Worm (Caenorhabditis elegans) whole organism, mixed stage, embryonic: Measurements from ENCODE around the gene glb-17.
"Not testable (repeated sequence)": the region's sequence is repeated elsewhere in the genome, so short reads cannot be mapped to it uniquely, and the experiment has no call there.

ENCODE experiments used
- M03D4.4 ChIP-seq: sonication (generic microtip); optimal IDR thresholded peaks from 2 replicates; lab custom pipeline; 2017; ENCODE audit warnings: mild to moderate bottlenecking, missing genetic modification characterization, missing compliant biosample characterization
- bed-3 ChIP-seq: fragments of 200-800 bp; sonication (Bioruptor generic); optimal IDR thresholded peaks from 3 replicates; lab custom pipeline; 2018; ENCODE audit warnings: mild to moderate bottlenecking, missing genetic modification characterization, moderate library complexity, missing compliant biosample characterization
- blmp-1 ChIP-seq: fragments of 150-350 bp; optimal IDR thresholded peaks from 2 replicates; lab custom pipeline; 2014; ENCODE audit warnings: missing biosample characterization, missing genetic modification characterization
- ceh-39 ChIP-seq: fragments of 150-350 bp; optimal IDR thresholded peaks from 2 replicates; lab custom pipeline; 2014; ENCODE audit warnings: missing biosample characterization, missing genetic modification characterization
- ceh-43 ChIP-seq: fragments of 200-800 bp; sonication (Bioruptor generic); optimal IDR thresholded peaks from 2 replicates; lab custom pipeline; 2018; ENCODE audit warnings: mild to moderate bottlenecking, missing genetic modification characterization, moderate library complexity, missing compliant biosample characterization
- ceh-83 ChIP-seq: fragments of 200-800 bp; sonication (Bioruptor generic); optimal IDR thresholded peaks from 2 replicates; lab custom pipeline; 2018; ENCODE audit warnings: mild to moderate bottlenecking, missing genetic modification characterization, missing compliant biosample characterization
- ces-1 ChIP-seq: fragments of 150-350 bp; optimal IDR thresholded peaks from 2 replicates; lab custom pipeline; 2014; ENCODE audit warnings: missing biosample characterization, missing genetic modification reagents, missing genetic modification characterization
- cnd-1 ChIP-seq: fragments of 200-800 bp; sonication (Bioruptor generic); optimal IDR thresholded peaks from 2 replicates; lab custom pipeline; 2018; ENCODE audit warnings: mild to moderate bottlenecking, missing genetic modification characterization, missing compliant biosample characterization
- drap-1 ChIP-seq: fragments of 200-800 bp; sonication (Bioruptor generic); optimal IDR thresholded peaks from 3 replicates; lab custom pipeline; 2018; ENCODE audit warnings: mild to moderate bottlenecking, missing genetic modification characterization, missing compliant biosample characterization
- elt-1 ChIP-seq: sonication (generic microtip); optimal IDR thresholded peaks from 2 replicates; lab custom pipeline; 2017; ENCODE audit warnings: missing genetic modification characterization, mild to moderate bottlenecking, missing compliant biosample characterization, antibody characterized with exemption, moderate library complexity, borderline replicate concordance; ENCODE audit not compliant: insufficient read depth
- elt-3 ChIP-seq: fragments of 150-350 bp; optimal IDR thresholded peaks from 2 replicates; lab custom pipeline; 2014; ENCODE audit warnings: missing biosample characterization, missing genetic modification characterization
- flh-1 ChIP-seq: fragments of 200-800 bp; sonication (Bioruptor generic); optimal IDR thresholded peaks from 2 replicates; lab custom pipeline; 2018; ENCODE audit warnings: mild to moderate bottlenecking, missing genetic modification characterization, moderate library complexity, missing compliant biosample characterization
- ham-2 ChIP-seq: fragments of 200-800 bp; sonication (Bioruptor generic); optimal IDR thresholded peaks from 2 replicates; lab custom pipeline; 2018; ENCODE audit warnings: mild to moderate bottlenecking, missing genetic modification characterization, missing compliant biosample characterization
- hlh-1 ChIP-seq: fragments of 150-350 bp; optimal IDR thresholded peaks from 2 replicates; lab custom pipeline; 2014; ENCODE audit warnings: missing biosample characterization, missing genetic modification reagents, missing genetic modification characterization
- lin-13 ChIP-seq: fragments of 150-350 bp; optimal IDR thresholded peaks from 2 replicates; lab custom pipeline; 2014; ENCODE audit warnings: missing biosample characterization, missing genetic modification characterization
- lin-32 ChIP-seq: fragments of 200-800 bp; sonication (Bioruptor generic); optimal IDR thresholded peaks from 2 replicates; lab custom pipeline; 2018; ENCODE audit warnings: mild to moderate bottlenecking, missing genetic modification characterization, missing compliant biosample characterization
- lsy-2 ChIP-seq: fragments of 150-350 bp; optimal IDR thresholded peaks from 2 replicates; lab custom pipeline; 2014; ENCODE audit warnings: missing biosample characterization, missing genetic modification characterization
- mab-5 ChIP-seq: fragments of 150-350 bp; optimal IDR thresholded peaks from 2 replicates; lab custom pipeline; 2014; ENCODE audit warnings: missing biosample characterization, missing genetic modification characterization
- mep-1 ChIP-seq: fragments of 150-350 bp; optimal IDR thresholded peaks from 2 replicates; lab custom pipeline; 2017; ENCODE audit warnings: missing biosample characterization, missing genetic modification reagents, missing genetic modification characterization, inconsistent platforms
- mls-2 ChIP-seq: sonication (generic microtip); optimal IDR thresholded peaks from 2 replicates; lab custom pipeline; 2016; ENCODE audit warnings: mild to moderate bottlenecking, missing genetic modification characterization, moderate library complexity, missing compliant biosample characterization
- nhr-12 ChIP-seq: fragments of 150-350 bp; optimal IDR thresholded peaks from 2 replicates; lab custom pipeline; 2014; ENCODE audit warnings: missing biosample characterization, missing genetic modification characterization
- nhr-2 ChIP-seq: fragments of 150-350 bp; optimal IDR thresholded peaks from 2 replicates; lab custom pipeline; 2014; ENCODE audit warnings: missing biosample characterization, missing genetic modification characterization
- nhr-237 ChIP-seq: fragments of 150-350 bp; optimal IDR thresholded peaks from 2 replicates; lab custom pipeline; 2014; ENCODE audit warnings: missing biosample characterization, missing genetic modification characterization
- nhr-28 ChIP-seq: fragments of 150-350 bp; optimal IDR thresholded peaks from 2 replicates; lab custom pipeline; 2014; ENCODE audit warnings: missing biosample characterization, missing genetic modification characterization
- nhr-76 ChIP-seq: sonication (generic microtip); optimal IDR thresholded peaks from 2 replicates; lab custom pipeline; 2017; ENCODE audit warnings: missing biosample characterization, missing genetic modification characterization
- pha-4 ChIP-seq: fragments of 150-350 bp; optimal IDR thresholded peaks from 2 replicates; lab custom pipeline; 2018; ENCODE audit warnings: missing biosample characterization, missing genetic modification reagents, missing genetic modification characterization
- sem-2 ChIP-seq: fragments of 200-800 bp; sonication (Bioruptor generic); optimal IDR thresholded peaks from 2 replicates; lab custom pipeline; 2018; ENCODE audit warnings: mild to moderate bottlenecking, missing genetic modification characterization, missing compliant biosample characterization
- snpc-4 ChIP-seq: fragments of 150-350 bp; optimal IDR thresholded peaks from 2 replicates; lab custom pipeline; 2014; ENCODE audit warnings: missing biosample characterization, missing genetic modification characterization
- sptf-1 ChIP-seq: sonication (generic microtip); optimal IDR thresholded peaks from 2 replicates; lab custom pipeline; 2017; ENCODE audit warnings: mild to moderate bottlenecking, missing genetic modification characterization, moderate library complexity, missing compliant biosample characterization
- tbx-8 ChIP-seq: fragments of 200-800 bp; sonication (Bioruptor generic); optimal IDR thresholded peaks from 2 replicates; lab custom pipeline; 2018; ENCODE audit warnings: mild to moderate bottlenecking, missing genetic modification characterization, moderate library complexity, missing compliant biosample characterization
- unc-120 ChIP-seq: sonication (generic microtip); optimal IDR thresholded peaks from 2 replicates; lab custom pipeline; 2017; ENCODE audit warnings: missing genetic modification characterization, missing compliant biosample characterization; ENCODE audit not compliant: poor library complexity, severe bottlenecking
- unc-39 ChIP-seq: fragments of 150-350 bp; optimal IDR thresholded peaks from 2 replicates; lab custom pipeline; 2014; ENCODE audit warnings: missing biosample characterization, missing genetic modification characterization
- unc-62 ChIP-seq: fragments of 150-350 bp; optimal IDR thresholded peaks from 2 replicates; lab custom pipeline; 2014; ENCODE audit warnings: missing biosample characterization, missing genetic modification reagents, missing genetic modification characterization
- zip-8 ChIP-seq: fragments of 150-350 bp; optimal IDR thresholded peaks from 2 replicates; lab custom pipeline; 2014; ENCODE audit warnings: missing biosample characterization, missing genetic modification characterization
- ztf-11 ChIP-seq: fragments of 150-350 bp; optimal IDR thresholded peaks from 2 replicates; lab custom pipeline; 2014; ENCODE audit warnings: missing biosample characterization, missing genetic modification characterization

The glb-17 gene

ce11 chrX:9576928-9577327, at the start of gene glb-17:
Gene glb-17 (minus strand): TSS chrX:9577028.
- no peak for TF ChIP-seq flh-1 (GFP tag; lab: Kevin White, UChicago)
- no peak for TF ChIP-seq nhr-12 (tag; lab: Kevin White, UChicago)
- no peak for TF ChIP-seq mls-2 (tag; lab: Kevin White, UChicago)
- no peak for TF ChIP-seq lin-13 (tag; lab: Kevin White, UChicago)
- no peak for TF ChIP-seq sptf-1 (tag; lab: Kevin White, UChicago)
- no peak for TF ChIP-seq ceh-43 (GFP tag; lab: Kevin White, UChicago)
- no peak for TF ChIP-seq sem-2 (GFP tag; lab: Kevin White, UChicago)
- TF ChIP-seq elt-1 (tag; lab: Kevin White, UChicago), result no peak
- no peak for TF ChIP-seq cnd-1 (tag; lab: Kevin White, UChicago)
- TF ChIP-seq ceh-39, result no peak
- TF ChIP-seq pha-4 (tag; lab: Kevin White, UChicago), result no peak
- TF ChIP-seq tbx-8 (GFP tag; lab: Kevin White, UChicago), result no peak
- no peak for TF ChIP-seq unc-120
- TF ChIP-seq unc-39, result no peak
- TF ChIP-seq nhr-76 (tag; lab: Kevin White, UChicago), result no peak
- TF ChIP-seq nhr-237 (tag; lab: Kevin White, UChicago), result no peak
- TF ChIP-seq mep-1 (tag; lab: Kevin White, UChicago), result no peak
- TF ChIP-seq M03D4.4 (tag; lab: Kevin White, UChicago), result no peak
- no peak for TF ChIP-seq drap-1

- TF ChIP-seq nhr-28 (tag; lab: Kevin White, UChicago); ceh-39; flh-1 (GFP tag; lab: Kevin White, UChicago): not testable (repeated sequence)
- TF ChIP-seq, all 35 proteins: peak for 0; not testable (repeated sequence) for 35
These were observed 49.0 kb upstream of the glb-17 start, which contains the start of gene F34H10.1 for ce11 chrX:9625824-9626223. Gene F34H10.1 (plus strand): TSS chrX:9626124.

ce11 chrX:9622609-9623008, 45.8 kb upstream of the glb-17 start:
- TF ChIP-seq sptf-1 (tag; lab: Kevin White, UChicago), result no peak
- no peak for TF ChIP-seq mep-1 (tag; lab: Kevin White, UChicago)
- peak; percentile 28 for TF ChIP-seq sem-2 (GFP tag; lab: Kevin White, UChicago)
- no peak for TF ChIP-seq nhr-76 (tag; lab: Kevin White, UChicago)
- TF ChIP-seq tbx-8 (GFP tag; lab: Kevin White, UChicago), result no peak
- no peak for TF ChIP-seq ceh-39
- no peak for TF ChIP-seq nhr-237 (tag; lab: Kevin White, UChicago)
- no peak for TF ChIP-seq snpc-4 (tag; lab: Kevin White, UChicago)
- no peak for TF ChIP-seq nhr-12 (tag; lab: Kevin White, UChicago)
- no peak for TF ChIP-seq hlh-1 (tag; lab: Kevin White, UChicago)
- peak; percentile 59 for TF ChIP-seq drap-1
- TF ChIP-seq nhr-28 (tag; lab: Kevin White, UChicago), result no peak
- no peak for TF ChIP-seq zip-8 (tag; lab: Kevin White, UChicago)
- TF ChIP-seq M03D4.4 (tag; lab: Kevin White, UChicago), result peak; percentile 41
- peak; percentile 72 for TF ChIP-seq cnd-1 (tag; lab: Kevin White, UChicago)
- TF ChIP-seq mab-5 (tag; lab: Kevin White, UChicago), result no peak
- peak; percentile 71 for TF ChIP-seq ceh-83 (GFP tag; lab: Kevin White, UChicago)
- no peak for TF ChIP-seq pha-4 (tag; lab: Kevin White, UChicago)
- no peak for TF ChIP-seq lsy-2 (tag; lab: Kevin White, UChicago)
- TF ChIP-seq mls-2 (tag; lab: Kevin White, UChicago), result no peak
- no peak for TF ChIP-seq elt-1 (tag; lab: Kevin White, UChicago)
- no peak for TF ChIP-seq flh-1 (GFP tag; lab: Kevin White, UChicago)
- no peak for TF ChIP-seq lin-32 (GFP tag; lab: Kevin White, UChicago)
- TF ChIP-seq ztf-11 (tag; lab: Kevin White, UChicago), result no peak
- TF ChIP-seq ham-2 (GFP tag; lab: Kevin White, UChicago), result peak; percentile 1
- no peak for TF ChIP-seq unc-62 (GFP tag; lab: Kevin White, UChicago)
- peak; percentile 5 for TF ChIP-seq bed-3
- no peak for TF ChIP-seq lin-13 (tag; lab: Kevin White, UChicago)
- TF ChIP-seq ces-1 (GFP tag; lab: Kevin White, UChicago), result no peak
- peak; percentile 9 for TF ChIP-seq unc-120

ce11 chrX:9620136-9620535, 43.3 kb upstream of the glb-17 start, which contains the start of gene C11E4.8:
Gene C11E4.8 (plus strand): TSS chrX:9620436.
- TF ChIP-seq ceh-39 (no peak), nhr-12 (tag; lab: Kevin White, UChicago) (no peak), mls-2 (tag; lab: Kevin White, UChicago) (no peak), flh-1 (GFP tag; lab: Kevin White, UChicago) (no peak), mab-5 (tag; lab: Kevin White, UChicago) (no peak), sem-2 (GFP tag; lab: Kevin White, UChicago) (no peak), elt-3 (no peak), unc-62 (GFP tag; lab: Kevin White, UChicago) (no peak), lin-32 (GFP tag; lab: Kevin White, UChicago) (no peak), unc-39 (no peak), ztf-11 (tag; lab: Kevin White, UChicago) (no peak), blmp-1 (tag; lab: Kevin White, UChicago) (no peak), snpc-4 (tag; lab: Kevin White, UChicago) (no peak), nhr-2 (tag; lab: Kevin White, UChicago) (no peak), pha-4 (tag; lab: Kevin White, UChicago) (no peak), tbx-8 (GFP tag; lab: Kevin White, UChicago) (no peak), drap-1 (no peak), bed-3 (no peak)
